Worm (Caenorhabditis elegans): Measurements from ENCODE around the gene scvp-1.
A peak's percentile ranks its signal among the peaks of the same experiment; 100 is the strongest.

scvp-1 gene

DNA sequence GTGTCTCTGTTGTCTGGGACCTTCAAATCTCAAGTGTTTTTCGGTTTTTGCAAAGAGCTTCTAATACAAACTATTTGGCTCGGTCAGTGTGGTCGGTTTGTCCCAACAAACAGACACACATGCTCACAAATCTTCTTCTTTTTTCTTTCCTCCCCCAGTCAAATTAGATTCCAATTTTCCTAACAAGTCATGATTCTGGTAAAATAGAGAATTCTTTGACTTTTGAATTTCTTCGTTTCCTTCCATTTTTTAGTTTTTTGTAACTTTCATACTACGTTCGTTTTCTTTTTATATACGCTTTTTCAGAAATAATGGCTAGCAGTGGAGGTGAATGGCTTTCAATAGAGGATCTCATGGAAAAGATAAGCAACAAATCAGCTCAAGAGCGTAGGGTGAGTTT, 27.3 kb downstream of the scvp-1 start, which contains the start of gene F32D8.15:
TSS of gene F32D8.15 (plus strand) at position 301 of the 400 bp plus-strand sequence.
- TF ChIP-seq egl-44 (GFP tag; IDR thresholded peaks at IDR 0.05), result no peak
- no peak for TF ChIP-seq sdz-38 (tag; optimal IDR thresholded peaks at IDR 0.05)
- TF ChIP-seq B0336.3 (GFP tag; IDR thresholded peaks at IDR 0.05), result no peak
- TF ChIP-seq madf-6 (GFP tag; IDR thresholded peaks at IDR 0.05), result no peak
- TF ChIP-seq ekl-4 (GFP tag; IDR thresholded peaks at IDR 0.05), result no peak
- no peak for TF ChIP-seq xnd-1 (tag; optimal IDR thresholded peaks at IDR 0.05)
- TF ChIP-seq zim-3 (tag; optimal IDR thresholded peaks at IDR 0.05), result no peak
- no peak for TF ChIP-seq chd-7 (tag; optimal IDR thresholded peaks at IDR 0.05)
- no peak for TF ChIP-seq madf-3 (GFP tag; IDR thresholded peaks at IDR 0.05)

DNA sequence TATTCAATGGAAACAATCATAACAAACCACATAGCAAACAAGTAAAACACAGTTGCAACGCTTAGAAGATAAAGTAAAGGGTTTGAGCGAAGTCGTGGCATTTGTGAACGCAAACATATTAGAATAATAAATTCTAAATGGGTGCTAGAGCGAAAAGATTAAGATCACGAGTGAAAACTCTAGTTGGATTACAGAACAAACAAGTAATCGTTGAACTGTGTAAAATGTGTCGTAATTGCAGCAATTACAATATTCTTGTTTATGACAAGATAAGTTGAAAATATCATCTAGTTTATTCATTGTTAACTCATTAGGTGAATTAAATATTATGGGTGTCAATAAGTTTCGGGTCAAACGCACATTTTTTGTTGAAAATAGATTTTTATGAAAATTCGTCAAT, 28.4 kb downstream of the scvp-1 start, which contains the start of gene F32D8.8:
TSS of gene F32D8.8 (minus strand) at position 101 of the 400 bp plus-strand sequence.
- TF ChIP-seq K11D2.4 (GFP tag; IDR thresholded peaks at IDR 0.05), result no peak
- TF ChIP-seq F39B2.1 (GFP tag; IDR thresholded peaks at IDR 0.05), result no peak
- no peak for TF ChIP-seq tbx-9 (tag; optimal IDR thresholded peaks at IDR 0.05; ENCODE audit: borderline replicate concordance)
- no peak for TF ChIP-seq D2030.7 (GFP tag; IDR thresholded peaks at IDR 0.05)
- no peak for TF ChIP-seq hlh-26 (GFP tag; conservative IDR thresholded peaks at IDR 0.05)
- TF ChIP-seq lin-35 (GFP tag; optimal IDR thresholded peaks at IDR 0.05), result no peak
- TF ChIP-seq nhr-80 (tag; optimal IDR thresholded peaks at IDR 0.05), result no peak
- TF ChIP-seq ztf-25 (GFP tag; IDR thresholded peaks at IDR 0.05), result no peak
- no peak for TF ChIP-seq hmg-20 (GFP tag; IDR thresholded peaks at IDR 0.05)
- TF ChIP-seq rec-8 (tag; optimal IDR thresholded peaks at IDR 0.05), result no peak
- TF ChIP-seq F23B12.7 (tag; optimal IDR thresholded peaks at IDR 0.05; ENCODE audit: insufficient read depth), result no peak
- TF ChIP-seq madf-6 (GFP tag; IDR thresholded peaks at IDR 0.05), result no peak
- TF ChIP-seq ets-4 (GFP tag; optimal IDR thresholded peaks at IDR 0.05), result no peak
- TF ChIP-seq mes-4 (tag; optimal IDR thresholded peaks at IDR 0.05), result no peak
- no peak for TF ChIP-seq ztf-3 (GFP tag; optimal IDR thresholded peaks at IDR 0.05)
- no peak for TF ChIP-seq nhr-120 (GFP tag; IDR thresholded peaks at IDR 0.05)
- no peak for TF ChIP-seq hlh-12 (tag; optimal IDR thresholded peaks at IDR 0.05)
- TF ChIP-seq lag-1 (GFP tag; IDR thresholded peaks at IDR 0.05), result no peak
- no peak for TF ChIP-seq cebp-1 (GFP tag; IDR thresholded peaks at IDR 0.05)
- no peak for TF ChIP-seq cebp-1 (tag; optimal IDR thresholded peaks at IDR 0.05)
- no peak for TF ChIP-seq F57C9.4 (tag; optimal IDR thresholded peaks at IDR 0.05)

DNA sequence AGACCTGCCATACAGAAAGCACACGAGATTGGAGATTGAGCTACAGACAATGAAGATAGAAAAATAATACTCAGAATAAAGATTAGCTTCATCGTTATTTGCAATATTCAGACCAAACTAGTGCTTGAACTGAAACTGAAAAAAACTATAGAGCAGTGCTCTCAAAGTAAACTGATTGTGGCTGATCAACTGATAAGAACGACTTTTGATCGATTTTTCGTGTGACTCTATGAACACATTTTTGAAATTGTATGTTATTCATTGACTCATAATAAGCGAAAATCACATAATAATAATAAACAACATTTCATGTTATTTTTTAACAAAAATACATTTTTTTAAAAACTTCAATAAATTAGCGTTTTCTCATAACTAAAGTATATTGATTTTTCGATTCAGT, 30.0 kb downstream of the scvp-1 start, which contains the start of gene spp-16:
TSS of gene spp-16 (minus strand) at position 179 of the 400 bp plus-strand sequence.
- TF ChIP-seq nhr-80 (tag; optimal IDR thresholded peaks at IDR 0.05) (peak; percentile 50), ceh-100 (GFP tag; IDR thresholded peaks at IDR 0.05) (no peak)

DNA sequence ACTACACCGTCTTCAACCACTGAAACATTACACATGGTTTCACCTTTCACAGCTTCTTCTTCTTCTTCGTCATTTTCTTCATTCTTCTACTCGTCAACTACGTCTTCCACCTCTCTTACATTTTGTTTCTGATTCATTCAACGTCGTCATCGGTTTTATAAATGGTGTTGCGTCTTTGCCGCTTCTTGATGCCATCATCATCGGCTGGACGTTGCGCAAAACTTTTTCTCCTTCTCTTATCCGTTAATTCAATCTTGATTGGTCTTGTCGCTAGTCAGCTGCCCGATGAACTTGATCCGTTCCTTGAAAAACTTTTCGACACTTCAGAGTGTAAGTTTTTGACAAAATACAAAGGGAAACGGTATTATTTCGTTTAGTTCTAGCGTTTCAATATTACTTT, 32.5 kb downstream of the scvp-1 start:
- TF ChIP-seq F52B5.7 (tag; optimal IDR thresholded peaks at IDR 0.05) (no peak), pbrm-1 (GFP tag; IDR thresholded peaks at IDR 0.05) (no peak), K11D2.4 (GFP tag; IDR thresholded peaks at IDR 0.05) (no peak), ceh-27 (GFP tag; optimal IDR thresholded peaks at IDR 0.05) (no peak), F57C9.4 (tag; optimal IDR thresholded peaks at IDR 0.05) (no peak), let-607 (tag; optimal IDR thresholded peaks at IDR 0.05) (no peak), dpff-1 (tag; optimal IDR thresholded peaks at IDR 0.05) (no peak)

All from whole organism, young adult.